Worm (Caenorhabditis elegans) whole organism, L1 larva: ENCODE measurements around the gene egas-3.

Source experiments
- efl-1 ChIP-seq, 4 experiments: fragments of 150-350 bp; optimal IDR thresholded peaks in 3 of 4; peaks in 1 of 4; 1 replicate in 1 of 4; 2 replicates in 3 of 4; lab custom pipeline; 2014; ENCODE audit warnings: missing biosample characterization in 2 of 4, missing genetic modification characterization in 2 of 4, missing genetic modification reagents in 2 of 4
- egl-27 ChIP-seq, 2 experiments: fragments of 150-350 bp in 1 of 2; sonication (generic microtip); optimal IDR thresholded peaks; 3 replicates each; lab custom pipeline; 2017 to 2018; ENCODE audit warnings: missing biosample characterization in 2 of 2, missing genetic modification characterization in 2 of 2, missing genetic modification reagents in 2 of 2

ce11 chrV:18586954-18587353, 49.2 kb downstream of the egas-3 start:
- TF ChIP-seq efl-1 (optimal IDR thresholded peaks at IDR 0.05; lab: Kevin White, UChicago) (no peak), efl-1 (GFP tag; optimal IDR thresholded peaks at IDR 0.05 in 1 of 2; lab: Kevin White, UChicago) (no peak), egl-27 (tag; optimal IDR thresholded peaks at IDR 0.05; lab: Kevin White, UChicago) (no peak)
